Worm (Caenorhabditis elegans): ENCODE results near the gene F53B2.8.

ce11 chrIV:12545393-12545792 is 18.2 kb upstream of the F53B2.8 start:
- TF ChIP-seq nhr-28 (tag; optimal IDR thresholded peaks at IDR 0.05), result no peak
- TF ChIP-seq ces-1 (GFP tag; optimal IDR thresholded peaks at IDR 0.05), result peak; percentile 57
- no peak for TF ChIP-seq nhr-12 (tag; optimal IDR thresholded peaks at IDR 0.05)
- no peak for TF ChIP-seq lsy-2 (tag; optimal IDR thresholded peaks at IDR 0.05)
- no peak for TF ChIP-seq ham-2 (GFP tag; optimal IDR thresholded peaks at IDR 0.05)
- TF ChIP-seq blmp-1 (tag; optimal IDR thresholded peaks at IDR 0.05), result no peak
- no peak for TF ChIP-seq elt-1 (tag; optimal IDR thresholded peaks at IDR 0.05; ENCODE audit: borderline replicate concordance, insufficient read depth)
- no peak for TF ChIP-seq ceh-83 (GFP tag; optimal IDR thresholded peaks at IDR 0.05)
- TF ChIP-seq M03D4.4 (tag; optimal IDR thresholded peaks at IDR 0.05), result no peak
- TF ChIP-seq pha-4 (tag; optimal IDR thresholded peaks at IDR 0.05), result no peak

All from whole organism, mixed stage, embryonic.